Fruit fly (Drosophila melanogaster): ENCODE results near the gene CG13369.

- TF ChIP-seq CG10348 (GFP tag; IDR thresholded peaks at IDR 0.05) = no peak
- TF ChIP-seq Snoo (tag; optimal IDR thresholded peaks at IDR 0.05) = peak; percentile 74
Measured at dm6 chrX:629239-629821, 6.1 kb downstream of the CG13369 start, which contains the start of the genes RpL36 and Mybbp1A.
